Worm (Caenorhabditis elegans): ENCODE data around the gene nstp-2.

DNA sequence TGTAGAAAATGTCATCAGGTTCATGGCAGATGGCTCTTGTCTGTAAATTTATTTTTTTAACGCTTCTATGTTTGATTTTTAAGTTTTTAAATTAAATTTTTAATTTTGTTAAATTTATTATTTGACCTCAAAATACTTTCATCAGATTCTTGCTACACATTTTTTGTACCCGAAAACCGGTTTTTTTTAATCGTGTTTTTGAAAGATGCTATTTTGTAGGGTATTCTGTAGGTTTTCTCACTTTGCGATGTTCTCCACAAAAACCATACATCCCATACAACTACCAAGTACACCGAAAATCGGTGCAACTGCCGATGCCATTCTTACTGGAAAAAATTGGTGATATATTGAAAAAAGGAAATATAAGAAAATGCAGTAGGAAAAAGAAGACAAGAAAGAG is at the start of gene nstp-2:
- no peak for TF ChIP-seq sdc-2 (tag; optimal IDR thresholded peaks at IDR 0.05)
- no peak for TF ChIP-seq ama-1 (optimal IDR thresholded peaks at IDR 0.05)
- no peak for TF ChIP-seq pha-4 (tag; optimal IDR thresholded peaks at IDR 0.05)
- TF ChIP-seq sox-4 (tag; optimal IDR thresholded peaks at IDR 0.05), result no peak
- TF ChIP-seq nhr-232 (tag; optimal IDR thresholded peaks at IDR 0.05), result no peak
- TF ChIP-seq K09A11.1 (tag; optimal IDR thresholded peaks at IDR 0.05; ENCODE audit: insufficient read depth), result no peak
- no peak for TF ChIP-seq F13H6.1 (tag; optimal IDR thresholded peaks at IDR 0.05)
- TF ChIP-seq ref-2 (tag; optimal IDR thresholded peaks at IDR 0.05), result no peak
- no peak for TF ChIP-seq nfya-1 (tag; optimal IDR thresholded peaks at IDR 0.05)
- TF ChIP-seq ceh-19 (GFP tag; optimal IDR thresholded peaks at IDR 0.05), result no peak
- no peak for TF ChIP-seq ceh-34 (tag; optimal IDR thresholded peaks at IDR 0.05)
- TF ChIP-seq npax-4 (tag; optimal IDR thresholded peaks at IDR 0.05), result no peak
- no peak for TF ChIP-seq hlh-30 (tag; optimal IDR thresholded peaks at IDR 0.05; ENCODE audit: insufficient read depth)
- TF ChIP-seq elt-2 (tag; optimal IDR thresholded peaks at IDR 0.05), result no peak

All from whole organism, late embryonic.